Fruit fly (Drosophila melanogaster) Kc167 (cell line): ENCODE results near the gene sing.
A peak's percentile ranks its signal among the peaks of the same experiment; 100 is the strongest.

ENCODE experiments used
- Myc ChIP-seq: fragments of >200 bp; optimal IDR thresholded peaks from 2 replicates; lab custom pipeline; 2017; ENCODE audit warnings: missing external identifiers
- Sin3A ChIP-seq: fragments of >200 bp; optimal IDR thresholded peaks from 2 replicates; lab custom pipeline; 2018; ENCODE audit warnings: missing external identifiers
- h ChIP-seq: fragments of >200 bp; optimal IDR thresholded peaks from 3 replicates; lab custom pipeline; 2018; ENCODE audit warnings: missing external identifiers
- insv ChIP-seq: fragments of >200 bp; optimal IDR thresholded peaks from 3 replicates; lab custom pipeline; 2018; ENCODE audit warnings: missing external identifiers
- psq ChIP-seq: fragments of >200 bp; optimal IDR thresholded peaks from 2 replicates; lab custom pipeline; 2017; ENCODE audit warnings: missing external identifiers
- ttk ChIP-seq: sonication (Bioruptor generic); optimal IDR thresholded peaks from 2 replicates; lab custom pipeline; 2017; ENCODE audit warnings: missing external identifiers

Gene sing

DNA sequence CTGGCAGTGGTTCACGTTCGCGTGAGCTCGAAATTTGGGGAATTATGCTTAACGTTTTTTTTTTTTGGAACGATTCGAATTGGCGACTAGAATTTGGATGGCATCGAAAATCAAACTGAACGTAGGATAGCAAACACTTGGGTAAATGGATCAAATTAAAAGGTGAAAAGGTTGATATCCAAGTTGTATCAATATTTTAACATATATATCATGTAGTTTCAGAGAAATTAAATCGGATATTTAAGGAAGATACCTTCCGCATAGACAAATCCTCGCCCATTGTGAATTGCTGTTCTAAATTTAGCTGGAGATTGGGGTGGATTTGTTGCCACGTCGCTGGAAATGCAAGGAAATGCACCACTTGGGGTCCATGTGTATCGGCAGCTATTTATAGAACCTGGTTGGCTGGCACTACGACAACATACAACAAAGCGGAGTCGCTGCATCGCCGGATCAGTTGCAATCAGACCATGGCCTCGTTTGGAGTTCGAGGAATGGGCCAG lies at the start of gene sing, which contains the start of gene CG13010:
Gene sing, plus strand, starts transcription at position 453 of the 503 bp plus-strand sequence.
Gene CG13010, minus strand, starts transcription at position 101 of the 503 bp plus-strand sequence.
- no peak for TF ChIP-seq Myc (lab: Kevin White, UChicago)
- TF ChIP-seq Sin3A (lab: Kevin White, UChicago) = no peak

DNA sequence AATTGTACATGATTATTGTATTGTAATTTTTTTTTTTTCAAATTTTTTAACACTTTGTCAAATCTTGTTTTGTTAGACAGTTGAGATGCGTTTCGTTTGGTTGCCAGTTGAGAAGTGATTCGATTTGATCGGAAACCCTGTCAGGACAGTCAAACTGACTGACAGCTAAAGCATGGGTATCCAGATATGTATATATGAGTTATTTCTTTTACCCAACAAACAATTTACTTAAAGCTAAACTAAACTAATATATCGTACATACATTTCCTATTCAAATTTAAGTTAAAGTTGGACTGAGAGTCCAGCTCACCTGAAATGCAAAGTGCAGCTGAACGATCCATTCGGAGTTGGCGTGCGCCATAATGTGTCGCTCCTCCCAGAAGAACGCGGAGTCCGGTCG lies 47.0 kb upstream of the sing start, which contains the start of gene CG9777:
Gene CG9777, minus strand, starts transcription at position 101 of the 400 bp plus-strand sequence.
- TF ChIP-seq Myc (lab: Kevin White, UChicago) (no peak), Sin3A (lab: Kevin White, UChicago) (no peak), insv (lab: Kevin White, UChicago) (no peak), ttk (lab: Kevin White, UChicago) (no peak), h (lab: Kevin White, UChicago) (no peak), psq (lab: Kevin White, UChicago) (no peak)

DNA sequence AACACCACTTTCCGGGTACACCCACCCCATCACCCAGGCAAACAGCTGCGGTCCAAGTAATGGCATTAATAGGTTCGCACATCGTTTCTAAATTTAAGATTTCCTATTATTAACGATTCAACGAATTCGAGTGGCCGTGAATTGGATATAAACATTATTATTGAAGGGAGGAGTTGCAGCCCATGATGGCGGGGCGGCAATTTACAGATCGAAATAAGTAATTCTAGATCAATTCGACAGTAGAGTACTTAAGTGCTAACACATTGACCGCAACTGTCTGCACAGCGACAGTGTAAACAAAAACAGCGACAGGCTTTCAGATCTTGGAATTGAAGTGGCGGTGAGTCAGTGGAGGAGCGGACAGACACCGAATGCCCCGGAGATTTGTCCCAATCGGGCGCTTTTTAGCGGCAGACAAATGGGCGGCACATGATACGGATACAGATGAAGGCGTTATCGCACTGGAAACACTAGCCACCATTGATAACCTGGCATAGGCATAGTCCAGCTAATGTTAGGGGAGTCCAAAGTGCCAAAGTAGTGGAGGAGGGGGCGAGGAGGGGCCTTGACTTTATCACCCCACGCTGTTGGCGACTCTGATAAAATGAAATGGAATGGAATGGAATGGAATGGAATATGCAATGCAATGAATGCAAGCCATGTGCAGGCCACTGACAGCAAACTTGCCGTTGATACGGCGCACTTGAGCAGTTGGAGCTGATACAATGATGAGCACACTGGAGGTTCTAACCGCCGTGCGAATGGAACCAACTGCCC lies 45.7 kb upstream of the sing start:
- TF ChIP-seq Sin3A (lab: Kevin White, UChicago) (no peak), psq (lab: Kevin White, UChicago) (no peak), h (lab: Kevin White, UChicago) (no peak), insv (lab: Kevin White, UChicago) (no peak), ttk (lab: Kevin White, UChicago) (no peak), Myc (lab: Kevin White, UChicago) (no peak)

DNA sequence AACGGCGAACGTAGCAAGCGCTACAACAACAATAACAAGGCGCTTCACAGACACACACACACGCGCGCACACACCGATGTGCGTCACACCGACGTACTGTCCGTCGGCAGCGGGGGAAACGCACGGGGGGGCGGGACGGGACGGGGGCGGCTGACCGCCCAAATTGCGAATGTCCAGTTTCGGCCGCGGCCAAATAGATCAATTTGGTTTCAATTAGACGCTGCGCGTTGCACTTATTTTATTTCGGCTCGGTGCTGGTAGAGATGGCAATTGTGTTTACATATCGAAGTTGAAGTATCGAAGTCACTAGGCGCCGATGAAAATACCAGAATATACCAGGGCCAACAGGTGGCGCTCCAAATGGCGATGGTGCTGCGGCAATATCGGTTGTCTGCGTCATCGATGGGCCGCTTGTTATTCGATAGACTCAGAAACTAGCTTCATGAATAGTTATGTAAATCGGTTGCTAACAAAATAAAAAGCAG lies 41.9 kb upstream of the sing start, which contains the start of gene Rok:
Gene Rok, minus strand, starts transcription at position 309 of the 485 bp plus-strand sequence.
- TF ChIP-seq h (lab: Kevin White, UChicago) (no peak), Myc (lab: Kevin White, UChicago) (no peak), Sin3A (lab: Kevin White, UChicago) (no peak), insv (lab: Kevin White, UChicago) (no peak), psq (lab: Kevin White, UChicago) (no peak), ttk (lab: Kevin White, UChicago) (no peak)

dm6 chrX:16637594-16638485 lies 41.3 kb upstream of the sing start, which contains the start of gene RpS19a:
Gene RpS19a (plus strand): TSS chrX:16637894.
- no peak for TF ChIP-seq h (lab: Kevin White, UChicago)
- TF ChIP-seq psq (lab: Kevin White, UChicago) = peak; percentile 98
- TF ChIP-seq Myc (lab: Kevin White, UChicago) = no peak

dm6 chrX:16640260-16641100 lies 38.6 kb upstream of the sing start, which contains the start of the genes SNRPG and mthl1:
Gene SNRPG (minus strand): TSS chrX:16640419.
Gene mthl1 (plus strand): TSS chrX:16640968.
- TF ChIP-seq h (lab: Kevin White, UChicago) = no peak

dm6 chrX:16641101-16641420 lies 38.0 kb upstream of the sing start:
- TF ChIP-seq psq (lab: Kevin White, UChicago) = no peak
- TF ChIP-seq ttk (lab: Kevin White, UChicago) = no peak
- no peak for TF ChIP-seq h (lab: Kevin White, UChicago)
- TF ChIP-seq Sin3A (lab: Kevin White, UChicago) = no peak
- no peak for TF ChIP-seq insv (lab: Kevin White, UChicago)
- TF ChIP-seq Myc (lab: Kevin White, UChicago) = no peak

- TF ChIP-seq h (lab: Kevin White, UChicago) (no peak), ttk (lab: Kevin White, UChicago) (no peak), insv (lab: Kevin White, UChicago) (no peak), Myc (lab: Kevin White, UChicago) (no peak), Sin3A (lab: Kevin White, UChicago) (no peak), psq (lab: Kevin White, UChicago) (no peak)
Measured at dm6 chrX:16643363-16643946, 35.6 kb upstream of the sing start.

DNA sequence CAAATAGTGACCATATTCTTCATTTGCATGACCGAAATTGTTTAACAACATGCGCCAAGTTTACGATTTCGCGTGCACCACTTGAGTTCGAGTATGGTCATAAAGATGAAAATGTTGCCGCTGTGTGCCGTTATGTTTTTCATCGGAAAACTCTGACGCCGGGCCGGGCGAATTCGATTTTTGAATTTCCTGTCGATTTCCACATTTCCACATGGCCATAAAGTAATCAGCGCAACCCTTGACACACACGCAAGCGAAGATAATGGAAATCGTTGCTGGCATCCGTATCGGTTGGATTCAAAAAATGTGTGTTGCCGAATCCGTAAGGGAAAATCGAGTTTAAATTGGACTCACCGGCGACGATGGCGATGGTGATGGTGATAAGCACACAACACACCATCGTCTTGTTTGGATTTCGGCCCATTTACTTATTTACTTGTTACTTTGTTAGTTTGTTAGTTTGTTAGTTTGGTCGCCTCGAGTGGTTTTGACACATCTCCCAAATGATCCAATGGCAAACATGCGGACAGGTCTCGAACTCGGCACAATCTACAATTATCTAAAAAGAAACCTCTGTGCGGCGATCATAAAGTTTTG lies 34.5 kb upstream of the sing start:
- TF ChIP-seq insv (lab: Kevin White, UChicago) (no peak), Sin3A (lab: Kevin White, UChicago) (no peak), Myc (lab: Kevin White, UChicago) (no peak), ttk (lab: Kevin White, UChicago) (no peak), psq (lab: Kevin White, UChicago) (no peak), h (lab: Kevin White, UChicago) (no peak)

- TF ChIP-seq Sin3A (lab: Kevin White, UChicago) (no peak), ttk (lab: Kevin White, UChicago) (no peak), insv (lab: Kevin White, UChicago) (no peak), psq (lab: Kevin White, UChicago) (no peak), h (lab: Kevin White, UChicago) (no peak), Myc (lab: Kevin White, UChicago) (no peak)
Measured at dm6 chrX:16645472-16645871, 33.6 kb upstream of the sing start.
